Worm (Caenorhabditis elegans): Measurements from ENCODE around the gene fipr-20.

DNA sequence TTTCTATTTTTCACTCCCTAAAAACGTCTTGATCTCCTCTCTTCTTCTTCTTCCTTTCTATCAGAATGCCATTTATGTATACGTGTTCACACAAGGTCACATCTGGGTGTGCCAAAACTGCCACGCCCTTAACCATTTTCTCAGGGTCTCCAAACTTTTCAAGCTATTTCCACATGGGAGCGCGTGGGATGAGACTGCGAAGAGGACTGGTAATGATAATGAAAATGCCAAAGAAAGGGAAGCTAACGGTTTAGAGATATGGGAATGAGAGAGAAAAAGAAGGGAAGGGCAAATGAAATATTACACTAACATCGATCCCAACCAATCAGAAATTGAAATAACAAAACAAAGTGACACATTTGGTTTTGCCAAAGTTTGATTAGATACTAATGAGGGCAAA lies 26.1 kb upstream of the fipr-20 start:
- TF ChIP-seq ZK546.5 (tag; optimal IDR thresholded peaks at IDR 0.05) (no peak), hmg-11 (tag; optimal IDR thresholded peaks at IDR 0.05) (no peak), daf-12 (tag; optimal IDR thresholded peaks at IDR 0.05) (no peak), zag-1 (tag; optimal IDR thresholded peaks at IDR 0.05) (no peak)

All from whole organism, L3 larva.